Worm (Caenorhabditis elegans): ENCODE data around the gene cnc-11.

cnc-11 gene

ce11 chrV:1422269-1422668 is 19.9 kb upstream of the cnc-11 start:
- TF ChIP-seq tbx-11 (GFP tag; IDR thresholded peaks at IDR 0.05) (no peak), tra-4 (tag; optimal IDR thresholded peaks at IDR 0.05) (no peak), aly-1 (tag; optimal IDR thresholded peaks at IDR 0.05) (no peak)

- TF ChIP-seq tra-4 (tag; optimal IDR thresholded peaks at IDR 0.05) (no peak), F13C5.2 (tag; optimal IDR thresholded peaks at IDR 0.05) (no peak), B0310.2 (tag; optimal IDR thresholded peaks at IDR 0.05) (no peak), scrt-1 (GFP tag; IDR thresholded peaks at IDR 0.05) (no peak), pes-1 (GFP tag; IDR thresholded peaks at IDR 0.05) (no peak), tbx-11 (GFP tag; IDR thresholded peaks at IDR 0.05) (no peak), hnd-1 (tag; optimal IDR thresholded peaks at IDR 0.05) (no peak), ceh-36 (tag; optimal IDR thresholded peaks at IDR 0.05) (peak; percentile 96)
Observed at ce11 chrV:1423338-1423737, 18.8 kb upstream of the cnc-11 start.

- no peak for TF ChIP-seq F13C5.2 (tag; optimal IDR thresholded peaks at IDR 0.05)
- TF ChIP-seq tra-4 (tag; optimal IDR thresholded peaks at IDR 0.05), result no peak
- TF ChIP-seq ceh-13 (GFP tag; optimal IDR thresholded peaks at IDR 0.05), result no peak
- TF ChIP-seq flt-1 (GFP tag; IDR thresholded peaks at IDR 0.05), result no peak
- TF ChIP-seq hmbx-1 (tag; optimal IDR thresholded peaks at IDR 0.05), result no peak
- TF ChIP-seq sea-1 (GFP tag; conservative IDR thresholded peaks at IDR 0.05), result no peak
- no peak for TF ChIP-seq ama-1 (optimal IDR thresholded peaks at IDR 0.05)
- TF ChIP-seq pes-1 (GFP tag; IDR thresholded peaks at IDR 0.05), result no peak
- TF ChIP-seq ets-7 (tag; optimal IDR thresholded peaks at IDR 0.05), result no peak
- no peak for TF ChIP-seq hmg-4 (GFP tag; optimal IDR thresholded peaks at IDR 0.05)
- TF ChIP-seq scrt-1 (GFP tag; IDR thresholded peaks at IDR 0.05), result no peak
- no peak for TF ChIP-seq aly-1 (tag; optimal IDR thresholded peaks at IDR 0.05)
- TF ChIP-seq tbx-37 (GFP tag; conservative IDR thresholded peaks at IDR 0.05), result no peak
Observed at ce11 chrV:1425595-1425994, 16.5 kb upstream of the cnc-11 start, which contains the start of gene R12A1.3. Gene R12A1.3 (minus strand): TSS chrV:1425794.

- TF ChIP-seq pes-1 (GFP tag; IDR thresholded peaks at IDR 0.05) (no peak), hnd-1 (tag; optimal IDR thresholded peaks at IDR 0.05) (no peak), sea-1 (GFP tag; conservative IDR thresholded peaks at IDR 0.05) (no peak), B0310.2 (tag; optimal IDR thresholded peaks at IDR 0.05) (no peak), ets-7 (tag; optimal IDR thresholded peaks at IDR 0.05) (no peak), ceh-13 (GFP tag; optimal IDR thresholded peaks at IDR 0.05) (no peak), tra-4 (tag; optimal IDR thresholded peaks at IDR 0.05) (no peak), hmg-4 (GFP tag; optimal IDR thresholded peaks at IDR 0.05) (no peak)
Observed at ce11 chrV:1431702-1432187, 10.4 kb upstream of the cnc-11 start, which contains the start of gene ges-1. Gene ges-1 (minus strand): TSS chrV:1432137.

ce11 chrV:1432500-1433418 is 9.4 kb upstream of the cnc-11 start:
- TF ChIP-seq ets-7 (tag; optimal IDR thresholded peaks at IDR 0.05), result no peak
- TF ChIP-seq scrt-1 (GFP tag; IDR thresholded peaks at IDR 0.05), result no peak
- no peak for TF ChIP-seq ceh-36 (tag; optimal IDR thresholded peaks at IDR 0.05)
- TF ChIP-seq F13C5.2 (tag; optimal IDR thresholded peaks at IDR 0.05), result no peak
- no peak for TF ChIP-seq ama-1 (optimal IDR thresholded peaks at IDR 0.05)
- TF ChIP-seq tbx-37 (GFP tag; conservative IDR thresholded peaks at IDR 0.05), result no peak
- no peak for TF ChIP-seq pes-1 (GFP tag; IDR thresholded peaks at IDR 0.05)
- no peak for TF ChIP-seq sea-1 (GFP tag; conservative IDR thresholded peaks at IDR 0.05)
- no peak for TF ChIP-seq ceh-13 (GFP tag; optimal IDR thresholded peaks at IDR 0.05)
- TF ChIP-seq flt-1 (GFP tag; IDR thresholded peaks at IDR 0.05), result no peak
- TF ChIP-seq hmbx-1 (tag; optimal IDR thresholded peaks at IDR 0.05), result no peak
- no peak for TF ChIP-seq tbx-11 (GFP tag; IDR thresholded peaks at IDR 0.05)
- TF ChIP-seq aly-1 (tag; optimal IDR thresholded peaks at IDR 0.05), result no peak
- no peak for TF ChIP-seq B0310.2 (tag; optimal IDR thresholded peaks at IDR 0.05)
- no peak for TF ChIP-seq hnd-1 (tag; optimal IDR thresholded peaks at IDR 0.05)
- TF ChIP-seq tra-4 (tag; optimal IDR thresholded peaks at IDR 0.05), result no peak
- TF ChIP-seq hmg-4 (GFP tag; optimal IDR thresholded peaks at IDR 0.05), result no peak

- TF ChIP-seq hnd-1 (tag; optimal IDR thresholded peaks at IDR 0.05) (no peak), hmbx-1 (tag; optimal IDR thresholded peaks at IDR 0.05) (no peak), scrt-1 (GFP tag; IDR thresholded peaks at IDR 0.05) (no peak), ets-7 (tag; optimal IDR thresholded peaks at IDR 0.05) (no peak), tbx-37 (GFP tag; conservative IDR thresholded peaks at IDR 0.05) (no peak), ama-1 (optimal IDR thresholded peaks at IDR 0.05) (no peak), tbx-11 (GFP tag; IDR thresholded peaks at IDR 0.05) (no peak), sea-1 (GFP tag; conservative IDR thresholded peaks at IDR 0.05) (no peak), B0310.2 (tag; optimal IDR thresholded peaks at IDR 0.05) (no peak), pes-1 (GFP tag; IDR thresholded peaks at IDR 0.05) (no peak), ceh-13 (GFP tag; optimal IDR thresholded peaks at IDR 0.05) (no peak), F13C5.2 (tag; optimal IDR thresholded peaks at IDR 0.05) (no peak), ceh-36 (tag; optimal IDR thresholded peaks at IDR 0.05) (no peak)
Observed at ce11 chrV:1433419-1433765, 8.8 kb upstream of the cnc-11 start.

- no peak for TF ChIP-seq B0310.2 (tag; optimal IDR thresholded peaks at IDR 0.05)
- no peak for TF ChIP-seq ets-7 (tag; optimal IDR thresholded peaks at IDR 0.05)
- no peak for TF ChIP-seq pes-1 (GFP tag; IDR thresholded peaks at IDR 0.05)
- no peak for TF ChIP-seq ama-1 (optimal IDR thresholded peaks at IDR 0.05)
- TF ChIP-seq flt-1 (GFP tag; IDR thresholded peaks at IDR 0.05), result no peak
- TF ChIP-seq aly-1 (tag; optimal IDR thresholded peaks at IDR 0.05), result no peak
- TF ChIP-seq hnd-1 (tag; optimal IDR thresholded peaks at IDR 0.05), result no peak
- TF ChIP-seq sea-1 (GFP tag; conservative IDR thresholded peaks at IDR 0.05), result no peak
- no peak for TF ChIP-seq tra-4 (tag; optimal IDR thresholded peaks at IDR 0.05)
- TF ChIP-seq ceh-13 (GFP tag; optimal IDR thresholded peaks at IDR 0.05), result no peak
- no peak for TF ChIP-seq hmbx-1 (tag; optimal IDR thresholded peaks at IDR 0.05)
- no peak for TF ChIP-seq ceh-36 (tag; optimal IDR thresholded peaks at IDR 0.05)
- no peak for TF ChIP-seq tbx-11 (GFP tag; IDR thresholded peaks at IDR 0.05)
Observed at ce11 chrV:1434398-1434797, 7.7 kb upstream of the cnc-11 start.
